Fruit fly (Drosophila melanogaster) whole organism, embryonic: ENCODE data around the gene CG15212.

Source experiments
- Abd-B ChIP-seq: fragments of 200-800 bp; sonication (Bioruptor generic); optimal IDR thresholded peaks from 2 replicates; lab custom pipeline; 2018; ENCODE audit warnings: missing biosample characterization, mild to moderate bottlenecking, missing genetic modification characterization, moderate library complexity
- CG10959 ChIP-seq: fragments of 200-800 bp; sonication (Bioruptor generic); IDR thresholded peaks from 2 replicates; pipeline ENCODE4 v1.3.6; 2022; ENCODE audit warnings: missing biosample characterization, missing genetic modification characterization
- CG11456 ChIP-seq: fragments of 200-800 bp; sonication (Bioruptor generic); IDR thresholded peaks from 3 replicates; pipeline ENCODE4 v1.3.6; 2022; ENCODE audit warnings: missing biosample characterization, missing genetic modification characterization
- CG12071 ChIP-seq: fragments of 200-800 bp; sonication (Bioruptor generic); optimal IDR thresholded peaks from 3 replicates; lab custom pipeline; 2018; ENCODE audit warnings: missing biosample characterization, mild to moderate bottlenecking, missing genetic modification characterization
- CG12155 ChIP-seq: fragments of 200-800 bp; sonication (Bioruptor generic); optimal IDR thresholded peaks from 3 replicates; lab custom pipeline; 2016; ENCODE audit warnings: missing biosample characterization, missing genetic modification characterization
- CG12299 ChIP-seq: fragments of 200-800 bp; sonication (Bioruptor generic); optimal IDR thresholded peaks from 2 replicates; lab custom pipeline; 2018; ENCODE audit warnings: missing biosample characterization, mild to moderate bottlenecking, missing genetic modification characterization
- CG13287 ChIP-seq: fragments of 200-800 bp; sonication (Bioruptor generic); IDR thresholded peaks from 2 replicates; pipeline ENCODE4 v1.3.6; 2022; ENCODE audit warnings: missing biosample characterization, missing genetic modification characterization; ENCODE audit not compliant: partially characterized antibody
- CG14050 ChIP-seq: fragments of 200-800 bp; sonication (Bioruptor generic); IDR thresholded peaks from 3 replicates; pipeline ENCODE4 v1.3.6; 2022; ENCODE audit warnings: missing biosample characterization, missing genetic modification characterization
- CG15696 ChIP-seq: fragments of 200-800 bp; sonication (Bioruptor generic); optimal IDR thresholded peaks from 2 replicates; lab custom pipeline; 2019; ENCODE audit warnings: missing biosample characterization, mild to moderate bottlenecking, missing genetic modification characterization, moderate library complexity
- CG17912 ChIP-seq: fragments of 200-800 bp; sonication (Bioruptor generic); optimal IDR thresholded peaks from 2 replicates; lab custom pipeline; 2018; ENCODE audit warnings: missing biosample characterization, mild to moderate bottlenecking, missing genetic modification characterization
- CG34224 ChIP-seq: fragments of 200-800 bp; sonication (Bioruptor generic); IDR thresholded peaks from 3 replicates; pipeline ENCODE4 v1.3.6; 2022; ENCODE audit warnings: missing biosample characterization, missing genetic modification characterization; ENCODE audit not compliant: partially characterized antibody
- CG43689 ChIP-seq: fragments of 200-800 bp; sonication (Bioruptor generic); IDR thresholded peaks from 2 replicates; pipeline ENCODE4 v1.3.6; 2022; ENCODE audit warnings: missing biosample characterization, missing genetic modification characterization
- CG6654 ChIP-seq: fragments of 200-800 bp; sonication (Bioruptor generic); optimal IDR thresholded peaks from 2 replicates; lab custom pipeline; 2017; ENCODE audit warnings: missing biosample characterization, mild to moderate bottlenecking, missing genetic modification characterization
- CG8281 ChIP-seq: fragments of 200-800 bp; sonication (Bioruptor generic); optimal IDR thresholded peaks from 2 replicates; lab custom pipeline; 2018; ENCODE audit warnings: missing biosample characterization, mild to moderate bottlenecking, missing genetic modification characterization, moderate library complexity
- CG8765 ChIP-seq: fragments of 200-800 bp; sonication (Bioruptor generic); IDR thresholded peaks from 2 replicates; pipeline ENCODE4 v1.3.6; 2022; ENCODE audit warnings: missing biosample characterization, missing genetic modification characterization
- CG8924 ChIP-seq: fragments of 200-800 bp; optimal IDR thresholded peaks from 3 replicates; lab custom pipeline; 2019; ENCODE audit warnings: missing biosample characterization, mild to moderate bottlenecking, missing genetic modification characterization, moderate library complexity
- CG9437 ChIP-seq: fragments of 200-800 bp; sonication (Bioruptor generic); optimal IDR thresholded peaks from 2 replicates; lab custom pipeline; 2018; ENCODE audit warnings: missing biosample characterization, mild to moderate bottlenecking, missing genetic modification characterization
- Eip74EF ChIP-seq, 2 experiments: fragments of 200-800 bp in 1 of 2; fragments of >200 bp in 1 of 2; sonication (Bioruptor generic) in 1 of 2; optimal IDR thresholded peaks; 2 replicates each; lab custom pipeline; 2017 to 2019; ENCODE audit warnings: missing biosample characterization in 2 of 2, missing genetic modification characterization in 2 of 2, mild to moderate bottlenecking in 1 of 2, moderate library complexity in 1 of 2
- HLHmδ ChIP-seq: fragments of 200-800 bp; sonication (Bioruptor generic); optimal IDR thresholded peaks from 2 replicates; lab custom pipeline; 2018; ENCODE audit warnings: missing biosample characterization, mild to moderate bottlenecking, missing genetic modification characterization, moderate library complexity
- HmgD ChIP-seq: fragments of 200-800 bp; sonication (Bioruptor generic); optimal IDR thresholded peaks from 3 replicates; lab custom pipeline; 2016; ENCODE audit warnings: missing biosample characterization, missing genetic modification characterization
- Hr51 ChIP-seq, 2 experiments: fragments of 200-800 bp; sonication (Bioruptor generic); optimal IDR thresholded peaks; 2 replicates in 1 of 2; 3 replicates in 1 of 2; lab custom pipeline; 2016 to 2018; ENCODE audit warnings: missing biosample characterization in 2 of 2, missing genetic modification characterization in 2 of 2, mild to moderate bottlenecking in 1 of 2, moderate library complexity in 1 of 2
- Mad ChIP-seq: fragments of 200-800 bp; sonication (Bioruptor generic); optimal IDR thresholded peaks from 2 replicates; lab custom pipeline; 2016; ENCODE audit warnings: missing biosample characterization, missing genetic modification characterization
- Mes4 ChIP-seq: fragments of 200-800 bp; sonication (Bioruptor generic); optimal IDR thresholded peaks from 2 replicates; lab custom pipeline; 2016; ENCODE audit warnings: missing biosample characterization, missing genetic modification characterization
- Nf-YB ChIP-seq: fragments of 200-800 bp; sonication (Bioruptor generic); optimal IDR thresholded peaks from 3 replicates; lab custom pipeline; 2019; ENCODE audit warnings: missing biosample characterization, mild to moderate bottlenecking, missing genetic modification characterization, moderate library complexity
- Oaz ChIP-seq: fragments of 200-800 bp; sonication (Bioruptor generic); IDR thresholded peaks from 2 replicates; pipeline ENCODE4 v1.3.6; 2022; ENCODE audit warnings: missing biosample characterization, missing genetic modification characterization
- Opbp ChIP-seq: fragments of 200-800 bp; sonication (Bioruptor generic); IDR thresholded peaks from 3 replicates; pipeline ENCODE4 v1.3.6; 2022; ENCODE audit warnings: missing biosample characterization, missing genetic modification characterization; ENCODE audit not compliant: partially characterized antibody
- Rfx ChIP-seq: fragments of 200-800 bp; sonication (Bioruptor generic); IDR thresholded peaks from 2 replicates; pipeline ENCODE4 v1.3.6; 2022; ENCODE audit warnings: missing biosample characterization, missing genetic modification characterization
- Sry-β ChIP-seq: fragments of 200-800 bp; sonication (Bioruptor generic); optimal IDR thresholded peaks from 2 replicates; lab custom pipeline; 2018; ENCODE audit warnings: missing biosample characterization, mild to moderate bottlenecking, missing genetic modification characterization, moderate library complexity
- YL-1 ChIP-seq: fragments of 200-800 bp; sonication (Bioruptor generic); optimal IDR thresholded peaks from 3 replicates; lab custom pipeline; 2017; ENCODE audit warnings: missing biosample characterization, mild to moderate bottlenecking, missing genetic modification characterization
- ab ChIP-seq: fragments of 200-800 bp; sonication (Bioruptor generic); optimal IDR thresholded peaks from 2 replicates; lab custom pipeline; 2016; ENCODE audit warnings: missing biosample characterization, missing genetic modification characterization
- ase ChIP-seq: fragments of 200-800 bp; sonication (Bioruptor generic); IDR thresholded peaks from 3 replicates; pipeline ENCODE4 v1.3.6; 2022; ENCODE audit warnings: missing biosample characterization, missing genetic modification characterization
- bab2 ChIP-seq: fragments of 200-800 bp; sonication (Bioruptor generic); optimal IDR thresholded peaks from 2 replicates; lab custom pipeline; 2016; ENCODE audit warnings: missing biosample characterization, missing genetic modification characterization
- chn ChIP-seq: fragments of 200-800 bp; sonication (Bioruptor generic); optimal IDR thresholded peaks from 2 replicates; lab custom pipeline; 2016; ENCODE audit warnings: missing biosample characterization, missing genetic modification characterization
- ci ChIP-seq: fragments of 200-800 bp; sonication (Bioruptor generic); IDR thresholded peaks from 3 replicates; pipeline ENCODE4 v1.3.6; 2022; ENCODE audit warnings: missing biosample characterization, missing genetic modification characterization
- da ChIP-seq: fragments of 200-800 bp; sonication (Bioruptor generic); optimal IDR thresholded peaks from 2 replicates; lab custom pipeline; 2016; ENCODE audit warnings: missing biosample characterization, missing genetic modification characterization
- dmrt11E ChIP-seq: fragments of 200-800 bp; sonication (Bioruptor generic); optimal IDR thresholded peaks from 3 replicates; lab custom pipeline; 2018; ENCODE audit warnings: missing biosample characterization, mild to moderate bottlenecking, missing genetic modification characterization, moderate library complexity
- eyg ChIP-seq: fragments of 200-800 bp; sonication (Bioruptor generic); optimal IDR thresholded peaks from 3 replicates; lab custom pipeline; 2016; ENCODE audit warnings: missing biosample characterization, missing genetic modification characterization
- gfzf ChIP-seq: fragments of 200-800 bp; sonication (Bioruptor generic); optimal IDR thresholded peaks from 2 replicates; lab custom pipeline; 2016; ENCODE audit warnings: missing biosample characterization, mild to moderate bottlenecking, missing genetic modification characterization, moderate library complexity
- gsb ChIP-seq: fragments of 200-800 bp; sonication (Bioruptor generic); IDR thresholded peaks from 2 replicates; pipeline ENCODE4 v1.3.6; 2022; ENCODE audit warnings: missing biosample characterization, missing genetic modification characterization
- kay ChIP-seq: fragments of 200-800 bp; sonication (Bioruptor generic); optimal IDR thresholded peaks from 2 replicates; lab custom pipeline; 2016; ENCODE audit warnings: missing biosample characterization, missing genetic modification characterization
- org-1 ChIP-seq: fragments of 200-800 bp; sonication (Bioruptor generic); optimal IDR thresholded peaks from 2 replicates; lab custom pipeline; 2017; ENCODE audit warnings: missing biosample characterization, missing genetic modification characterization
- pita ChIP-seq: fragments of 200-800 bp; sonication (Bioruptor generic); optimal IDR thresholded peaks from 2 replicates; lab custom pipeline; 2017; ENCODE audit warnings: missing biosample characterization, mild to moderate bottlenecking, missing genetic modification characterization
- pum ChIP-seq: fragments of 200-800 bp; sonication (Bioruptor generic); optimal IDR thresholded peaks from 2 replicates; lab custom pipeline; 2016; ENCODE audit warnings: missing biosample characterization, missing genetic modification characterization
- ranshi ChIP-seq: fragments of 200-800 bp; sonication (Bioruptor generic); IDR thresholded peaks from 2 replicates; pipeline ENCODE4 v1.3.6; 2022; ENCODE audit warnings: missing biosample characterization, missing genetic modification characterization
- sens ChIP-seq: fragments of 200-800 bp; sonication (Bioruptor generic); peaks from one replicate; lab custom pipeline; 2016; ENCODE audit warnings: missing biosample characterization, missing genetic modification characterization
- sima ChIP-seq: fragments of 200-800 bp; sonication (Bioruptor generic); optimal IDR thresholded peaks from 2 replicates; lab custom pipeline; 2016; ENCODE audit warnings: missing biosample characterization, missing genetic modification characterization
- sug ChIP-seq: fragments of 200-800 bp; optimal IDR thresholded peaks from 2 replicates; lab custom pipeline; 2019; ENCODE audit warnings: missing biosample characterization, mild to moderate bottlenecking, missing genetic modification characterization, moderate library complexity
- tll ChIP-seq, 2 experiments: fragments of 200-800 bp in 1 of 2; fragments of >200 bp in 1 of 2; sonication (Bioruptor generic) in 1 of 2; optimal IDR thresholded peaks; 2 replicates each; lab custom pipeline; 2017 to 2019; ENCODE audit warnings: missing biosample characterization in 2 of 2, missing genetic modification characterization in 2 of 2, mild to moderate bottlenecking in 1 of 2, moderate library complexity in 1 of 2
- vnd ChIP-seq: fragments of 200-800 bp; sonication (Bioruptor generic); IDR thresholded peaks from 3 replicates; pipeline ENCODE4 v1.3.6; 2022; ENCODE audit warnings: missing biosample characterization, missing genetic modification characterization; ENCODE audit not compliant: partially characterized antibody
- yki ChIP-seq: fragments of >200 bp; optimal IDR thresholded peaks from 3 replicates; lab custom pipeline; 2018

Gene CG15212

dm6 chr3L:5139312-5139711, 8.0 kb downstream of the CG15212 start, which contains the start of the genes Tcs5 and CHMP2B (continued):
- TF ChIP-seq sima (GFP tag; lab: Kevin White, UChicago) (peak; percentile 99), ab (GFP tag; lab: Kevin White, UChicago) (peak; percentile 99), CG34224 (GFP tag; lab: Robert Waterston, UW) (peak; percentile 34; the same call in 1 of the 3 replicates), pum (GFP tag; lab: Kevin White, UChicago) (peak; percentile 100), dmrt11E (tag; lab: Kevin White, UChicago) (peak; percentile 100), org-1 (GFP tag; lab: Kevin White, UChicago) (peak; percentile 99), CG15696 (tag; lab: Kevin White, UChicago) (peak; percentile 100), Oaz (GFP tag; lab: Robert Waterston, UW) (peak; percentile 100), eyg (GFP tag; lab: Kevin White, UChicago) (peak; percentile 99), gsb (GFP tag; lab: Robert Waterston, UW) (peak; percentile 100), YL-1 (GFP tag; lab: Kevin White, UChicago) (peak; percentile 99), CG10959 (GFP tag; lab: Robert Waterston, UW) (peak; percentile 100), yki (lab: Kevin White, UChicago) (no peak), kay (GFP tag; lab: Kevin White, UChicago) (peak; percentile 96), Nf-YB (GFP tag; lab: Kevin White, UChicago) (peak; percentile 91), HLHmδ (GFP tag; lab: Kevin White, UChicago) (no peak), CG43689 (GFP tag; lab: Robert Waterston, UW) (peak; percentile 99), Hr51 (GFP tag; optimal IDR thresholded peaks at IDR 0.05; lab: Kevin White, UChicago) (peak; percentile 100), CG6654 (GFP tag; lab: Kevin White, UChicago) (peak; percentile 96), CG12155 (GFP tag; lab: Kevin White, UChicago) (peak; percentile 99), Mad (GFP tag; lab: Kevin White, UChicago) (peak; percentile 100), CG11456 (GFP tag; lab: Robert Waterston, UW) (peak; percentile 100), CG13287 (GFP tag; lab: Robert Waterston, UW) (peak; percentile 47; the same call in 1 of the 2 replicates), ci (GFP tag; lab: Robert Waterston, UW) (peak; percentile 100), Mes4 (GFP tag; lab: Kevin White, UChicago) (peak; percentile 99), gfzf (GFP tag; lab: Kevin White, UChicago) (peak; percentile 44), da (GFP tag; lab: Kevin White, UChicago) (peak; percentile 99), CG12071 (peak; percentile 99), CG12299 (tag; lab: Kevin White, UChicago) (peak; percentile 99), Sry-β (peak; percentile 80), chn (GFP tag; lab: Kevin White, UChicago) (peak; percentile 100), sug (tag; lab: Kevin White, UChicago) (peak; percentile 99), Opbp (GFP tag; lab: Robert Waterston, UW) (peak; percentile 45; the same call in 1 of the 3 replicates), CG8924 (tag; lab: Kevin White, UChicago) (peak; percentile 99), CG9437 (GFP tag; lab: Kevin White, UChicago) (peak; percentile 96), vnd (no peak), CG17912 (GFP tag; lab: Kevin White, UChicago) (peak; percentile 99), HmgD (GFP tag; lab: Kevin White, UChicago) (peak; percentile 99), ase (peak; percentile 100), sens (GFP tag; lab: Kevin White, UChicago) (peak; percentile 100), Eip74EF (GFP tag; optimal IDR thresholded peaks at IDR 0.05; lab: Kevin White, UChicago) (peak in 1 of 2 experiments; percentile 92), CG8765 (GFP tag; lab: Robert Waterston, UW) (peak; percentile 100), bab2 (GFP tag; lab: Kevin White, UChicago) (peak; percentile 100), Rfx (GFP tag; lab: Robert Waterston, UW) (peak; percentile 100), CG14050 (GFP tag; lab: Robert Waterston, UW) (peak; percentile 100), Abd-B (GFP tag; lab: Kevin White, UChicago) (peak; percentile 100), CG8281 (peak; percentile 96), ranshi (GFP tag; lab: Robert Waterston, UW) (peak; percentile 100), pita (no peak), tll (GFP tag; optimal IDR thresholded peaks at IDR 0.05; lab: Kevin White, UChicago) (peak in 1 of 2 experiments; percentile 87)
